Fruit fly (Drosophila melanogaster): ENCODE measurements around the gene Atac3.

The Atac3 gene

DNA sequence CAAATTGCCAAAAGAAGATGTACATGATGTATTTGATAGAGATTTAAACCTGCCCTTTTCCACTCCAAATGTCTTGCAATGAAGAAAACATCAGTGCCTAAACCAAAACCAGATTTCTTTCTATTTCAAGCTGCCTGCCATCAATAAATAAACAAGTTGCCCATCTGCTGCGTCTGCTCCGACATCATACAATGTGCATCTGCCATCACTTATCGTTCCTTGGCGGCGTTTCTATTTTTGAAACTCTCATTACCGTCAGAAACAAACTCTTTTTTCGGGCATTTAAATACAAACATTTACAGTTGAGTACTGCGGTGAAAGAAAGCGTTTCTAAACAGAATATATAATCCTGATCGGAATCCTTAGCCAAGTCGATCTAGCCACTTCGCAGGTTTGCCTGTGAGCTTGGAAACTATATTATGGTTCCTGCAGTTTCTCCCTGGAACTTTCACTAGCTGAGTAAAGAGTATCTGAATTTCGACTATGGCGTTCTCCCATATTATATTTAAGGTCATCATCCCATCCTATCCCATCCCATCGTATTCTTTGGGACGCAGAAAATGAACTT is 32.9 kb downstream of the Atac3 start (continued):
- TF ChIP-seq ato (GFP tag; IDR thresholded peaks at IDR 0.05; ENCODE audit: partially characterized antibody) (no peak), CG32532 (GFP tag; IDR thresholded peaks at IDR 0.05) (no peak), CrebB (tag; optimal IDR thresholded peaks at IDR 0.05) (no peak), CG18764 (GFP tag; optimal IDR thresholded peaks at IDR 0.05) (peak; percentile 3), NC2α (GFP tag; optimal IDR thresholded peaks at IDR 0.05) (no peak), CkIIα-i1 (GFP tag; IDR thresholded peaks at IDR 0.05) (no peak), abd-A (tag; optimal IDR thresholded peaks at IDR 0.05) (no peak), Usf (GFP tag; optimal IDR thresholded peaks at IDR 0.05) (no peak), dati (GFP tag; IDR thresholded peaks at IDR 0.05) (no peak), gce (GFP tag; IDR thresholded peaks at IDR 0.05) (no peak), usp (GFP tag; optimal IDR thresholded peaks at IDR 0.05) (no peak), Lhr (GFP tag; optimal IDR thresholded peaks at IDR 0.05) (no peak), tin (GFP tag; optimal IDR thresholded peaks at IDR 0.05) (peak; percentile 42), CG10147 (GFP tag; optimal IDR thresholded peaks at IDR 0.05) (no peak), Atf3 (GFP tag; optimal IDR thresholded peaks at IDR 0.05) (no peak), nerfin-2 (GFP tag; IDR thresholded peaks at IDR 0.05; ENCODE audit: partially characterized antibody) (no peak), ap (GFP tag; IDR thresholded peaks at IDR 0.05) (no peak), zfh2 (GFP tag; optimal IDR thresholded peaks at IDR 0.05) (no peak), ems (GFP tag; optimal IDR thresholded peaks at IDR 0.05) (no peak), CG9437 (GFP tag; optimal IDR thresholded peaks at IDR 0.05) (no peak), Max (GFP tag; optimal IDR thresholded peaks at IDR 0.05) (no peak), sc (optimal IDR thresholded peaks at IDR 0.05) (no peak), sc (GFP tag; optimal IDR thresholded peaks at IDR 0.05) (peak; percentile 29), tll (GFP tag; optimal IDR thresholded peaks at IDR 0.05) (no peak), cg (GFP tag; optimal IDR thresholded peaks at IDR 0.05) (no peak), CG17802 (tag; optimal IDR thresholded peaks at IDR 0.05) (no peak), YL-1 (GFP tag; optimal IDR thresholded peaks at IDR 0.05) (no peak), CG11723 (GFP tag; optimal IDR thresholded peaks at IDR 0.05) (no peak), CG14965 (GFP tag; optimal IDR thresholded peaks at IDR 0.05; ENCODE audit: borderline replicate concordance) (no peak), gsb-n (tag; optimal IDR thresholded peaks at IDR 0.05) (no peak), CG13424 (tag; optimal IDR thresholded peaks at IDR 0.05) (peak; percentile 28), Bdp1 (GFP tag; optimal IDR thresholded peaks at IDR 0.05) (no peak), Deaf1 (tag; optimal IDR thresholded peaks at IDR 0.05) (no peak), CG11696 (GFP tag; IDR thresholded peaks at IDR 0.05) (no peak), tup (GFP tag; optimal IDR thresholded peaks at IDR 0.05) (no peak), CG7963 (GFP tag; IDR thresholded peaks at IDR 0.05; ENCODE audit: partially characterized antibody) (no peak), CG2889 (GFP tag; IDR thresholded peaks at IDR 0.05) (no peak), CG14667 (GFP tag; IDR thresholded peaks at IDR 0.05) (no peak), Fer2 (tag; optimal IDR thresholded peaks at IDR 0.05) (no peak), ham (GFP tag; IDR thresholded peaks at IDR 0.05) (no peak), CG12769 (tag; optimal IDR thresholded peaks at IDR 0.05) (no peak), gro (GFP tag; optimal IDR thresholded peaks at IDR 0.05) (no peak), Dip2 (GFP tag; IDR thresholded peaks at IDR 0.05) (no peak), ttk (GFP tag; IDR thresholded peaks at IDR 0.05) (no peak), CG3281 (GFP tag; optimal IDR thresholded peaks at IDR 0.05) (no peak), exex (tag; optimal IDR thresholded peaks at IDR 0.05) (no peak), CG42726 (GFP tag; IDR thresholded peaks at IDR 0.05; ENCODE audit: partially characterized antibody) (no peak), grn (GFP tag; optimal IDR thresholded peaks at IDR 0.05) (no peak), so (GFP tag; IDR thresholded peaks at IDR 0.05) (no peak), CG4404 (GFP tag; IDR thresholded peaks at IDR 0.05) (no peak), Asciz (GFP tag; optimal IDR thresholded peaks at IDR 0.05) (peak; percentile 18)
